Worm (Caenorhabditis elegans) whole organism, L4 larva: ENCODE results near the gene tmem-132.
A peak's percentile ranks its signal among the peaks of the same experiment; 100 is the strongest.

ENCODE experiments used
- D1046.2 ChIP-seq: fragments of 200-800 bp; sonication (Bioruptor generic); IDR thresholded peaks from 2 replicates; pipeline ENCODE4 v1.3.6; 2022; ENCODE audit warnings: missing genetic modification characterization, missing compliant biosample characterization
- F44E2.7 ChIP-seq: fragments of 200-800 bp; sonication (Bioruptor generic); IDR thresholded peaks from 2 replicates; pipeline ENCODE4 v2.1.2; 2022; ENCODE audit warnings: missing genetic modification characterization, missing compliant biosample characterization
- T20F7.1 ChIP-seq: fragments of 200-800 bp; sonication (Bioruptor generic); optimal IDR thresholded peaks from 2 replicates; lab custom pipeline; 2018; ENCODE audit warnings: mild to moderate bottlenecking, missing genetic modification characterization, missing compliant biosample characterization
- Y105C5A.15 ChIP-seq: fragments of 200-800 bp; sonication (Bioruptor generic); IDR thresholded peaks from 2 replicates; pipeline ENCODE4 v1.3.6; 2022; ENCODE audit warnings: missing genetic modification characterization, missing compliant biosample characterization
- ZK337.2 ChIP-seq: fragments of 200-800 bp; sonication (Bioruptor generic); IDR thresholded peaks from 2 replicates; pipeline ENCODE4 v1.3.6; 2022; ENCODE audit warnings: missing genetic modification reagents, missing genetic modification characterization, missing compliant biosample characterization
- ceh-44 ChIP-seq: fragments of 200-800 bp; sonication (Bioruptor generic); IDR thresholded peaks from 2 replicates; pipeline ENCODE4 v1.3.6; 2022; ENCODE audit warnings: missing genetic modification reagents, missing genetic modification characterization, missing compliant biosample characterization
- ces-1 ChIP-seq: fragments of 150-350 bp; sonication (generic microtip); optimal IDR thresholded peaks from 4 replicates; lab custom pipeline; 2014; ENCODE audit warnings: missing biosample characterization, missing genetic modification reagents, missing genetic modification characterization
- cey-2 ChIP-seq: sonication (generic microtip); optimal IDR thresholded peaks from 3 replicates; lab custom pipeline; 2017; ENCODE audit warnings: missing genetic modification characterization, mild to moderate bottlenecking, missing compliant biosample characterization, antibody characterized with exemption, borderline replicate concordance; ENCODE audit not compliant: insufficient read depth
- daf-12 ChIP-seq: fragments of 150-350 bp; optimal IDR thresholded peaks from 2 replicates; lab custom pipeline; 2014; ENCODE audit warnings: missing biosample characterization, missing genetic modification reagents, missing genetic modification characterization
- daf-16 ChIP-seq, 3 experiments: sonication (generic microtip); optimal IDR thresholded peaks; 2 replicates each; lab custom pipeline; 2016 to 2017; ENCODE audit warnings: missing genetic modification characterization in 3 of 3, missing genetic modification reagents in 3 of 3, mild to moderate bottlenecking in 2 of 3, missing compliant biosample characterization in 2 of 3, missing biosample characterization in 1 of 3, moderate library complexity in 1 of 3
- daf-8 ChIP-seq: fragments of 200-800 bp; sonication (Bioruptor generic); IDR thresholded peaks from 2 replicates; pipeline ENCODE4 v1.3.6; 2022; ENCODE audit warnings: missing genetic modification characterization, missing compliant biosample characterization
- dmd-8 ChIP-seq: fragments of 200-800 bp; sonication (Bioruptor generic); IDR thresholded peaks from 2 replicates; pipeline ENCODE4 v1.3.6; 2022; ENCODE audit warnings: missing genetic modification characterization, missing compliant biosample characterization
- dpl-1 ChIP-seq: fragments of 150-350 bp; optimal IDR thresholded peaks from 2 replicates; lab custom pipeline; 2014; ENCODE audit warnings: missing biosample characterization, missing genetic modification reagents, missing genetic modification characterization
- duxl-1 ChIP-seq: sonication (generic microtip); optimal IDR thresholded peaks from 2 replicates; lab custom pipeline; 2016; ENCODE audit warnings: mild to moderate bottlenecking, missing genetic modification characterization, moderate library complexity, missing compliant biosample characterization; ENCODE audit not compliant: poor library complexity
- egl-27 ChIP-seq: sonication (generic microtip); optimal IDR thresholded peaks from 3 replicates; lab custom pipeline; 2017; ENCODE audit warnings: missing biosample characterization, missing genetic modification reagents, missing genetic modification characterization
- fkh-10 ChIP-seq: fragments of 150-350 bp; optimal IDR thresholded peaks from 2 replicates; lab custom pipeline; 2014; ENCODE audit warnings: missing biosample characterization, missing genetic modification reagents, missing genetic modification characterization
- fos-1 ChIP-seq: fragments of 150-350 bp; optimal IDR thresholded peaks from 2 replicates; lab custom pipeline; 2014; ENCODE audit warnings: missing biosample characterization, missing genetic modification characterization
- hif-1 ChIP-seq, 2 experiments: sonication (generic microtip); optimal IDR thresholded peaks; 2 replicates each; lab custom pipeline; 2016 to 2017; ENCODE audit warnings: missing compliant biosample characterization in 2 of 2, missing genetic modification characterization in 2 of 2, missing genetic modification reagents in 2 of 2, missing genotype in 2 of 2, mild to moderate bottlenecking in 1 of 2
- hmg-1.1 ChIP-seq: fragments of 200-800 bp; sonication (Bioruptor generic); IDR thresholded peaks from 2 replicates; pipeline ENCODE4 v1.3.6; 2022; ENCODE audit warnings: missing genetic modification reagents, missing genetic modification characterization, missing compliant biosample characterization
- lim-7 ChIP-seq: fragments of 200-800 bp; sonication (Bioruptor generic); IDR thresholded peaks from 2 replicates; pipeline ENCODE4 v1.3.6; 2022; ENCODE audit warnings: missing genetic modification characterization, missing compliant biosample characterization
- lin-13 ChIP-seq: fragments of 150-350 bp; optimal IDR thresholded peaks from 2 replicates; lab custom pipeline; 2014; ENCODE audit warnings: missing biosample characterization, missing genetic modification reagents, missing genetic modification characterization
- lin-39 ChIP-seq: fragments of 150-350 bp; optimal IDR thresholded peaks from 2 replicates; lab custom pipeline; 2014; ENCODE audit warnings: missing biosample characterization, missing genetic modification reagents, missing genetic modification characterization
- lir-3 ChIP-seq: sonication (generic microtip); optimal IDR thresholded peaks from 2 replicates; lab custom pipeline; 2016; ENCODE audit warnings: mild to moderate bottlenecking, missing genetic modification characterization, missing compliant biosample characterization
- madf-5 ChIP-seq, 2 experiments: fragments of 200-800 bp; sonication (Bioruptor generic); IDR thresholded peaks; 2 replicates each; pipeline ENCODE4 v1.3.6; 2022; ENCODE audit warnings: missing compliant biosample characterization in 2 of 2, missing genetic modification characterization in 2 of 2
- mdl-1 ChIP-seq, 2 experiments: fragments of 150-350 bp in 1 of 2; sonication (generic microtip) in 1 of 2; optimal IDR thresholded peaks; 2 replicates each; lab custom pipeline; 2014 to 2017; ENCODE audit warnings: missing biosample characterization in 2 of 2, missing genetic modification characterization in 2 of 2
- mes-2 ChIP-seq: sonication (generic microtip); optimal IDR thresholded peaks from 2 replicates; lab custom pipeline; 2016; ENCODE audit warnings: missing genotype, mild to moderate bottlenecking, missing genetic modification characterization, missing compliant biosample characterization; ENCODE audit not compliant: poor library complexity, severe bottlenecking
- nhr-28 ChIP-seq: fragments of 150-350 bp; optimal IDR thresholded peaks from 2 replicates; lab custom pipeline; 2014; ENCODE audit warnings: missing biosample characterization, missing genetic modification characterization
- nhr-77 ChIP-seq: fragments of 150-350 bp; optimal IDR thresholded peaks from 2 replicates; lab custom pipeline; 2014; ENCODE audit warnings: missing biosample characterization, missing genetic modification characterization
- pha-4 ChIP-seq, 2 experiments: fragments of 150-350 bp in 1 of 2; fragments of 200-800 bp in 1 of 2; sonication (Bioruptor generic) in 1 of 2; IDR thresholded peaks in 1 of 2; optimal IDR thresholded peaks in 1 of 2; 2 replicates each; pipeline versions ENCODE4 v1.3.6 to Lab custom; 2014 to 2022; ENCODE audit warnings: missing genetic modification characterization in 2 of 2, missing genetic modification reagents in 2 of 2, missing biosample characterization in 1 of 2, missing compliant biosample characterization in 1 of 2
- php-3 ChIP-seq: fragments of 200-800 bp; sonication (Bioruptor generic); IDR thresholded peaks from 2 replicates; pipeline ENCODE4 v1.3.6; 2022; ENCODE audit warnings: missing genetic modification reagents, missing genetic modification characterization, missing compliant biosample characterization
- skn-1 ChIP-seq: fragments of 150-350 bp; optimal IDR thresholded peaks from 2 replicates; lab custom pipeline; 2014; ENCODE audit warnings: missing biosample characterization, missing genetic modification characterization
- snpc-1.2 ChIP-seq: fragments of 200-800 bp; sonication (Bioruptor generic); IDR thresholded peaks from 2 replicates; pipeline ENCODE4 v1.3.6; 2022; ENCODE audit warnings: missing genetic modification reagents, missing genetic modification characterization, missing compliant biosample characterization
- snpc-4 ChIP-seq: fragments of 150-350 bp; optimal IDR thresholded peaks from 2 replicates; lab custom pipeline; 2014; ENCODE audit warnings: missing biosample characterization, missing genetic modification characterization
- spr-3 ChIP-seq: fragments of 200-800 bp; sonication (Bioruptor generic); optimal IDR thresholded peaks from 2 replicates; lab custom pipeline; 2018; ENCODE audit warnings: mild to moderate bottlenecking, missing genetic modification characterization, missing compliant biosample characterization
- tra-1 ChIP-seq: fragments of 200-800 bp; sonication (Bioruptor generic); IDR thresholded peaks from 2 replicates; pipeline ENCODE4 v1.3.6; 2022; ENCODE audit warnings: missing genetic modification reagents, missing genetic modification characterization, missing compliant biosample characterization
- unc-130 ChIP-seq: sonication (generic microtip); optimal IDR thresholded peaks from 2 replicates; lab custom pipeline; 2016; ENCODE audit warnings: missing genetic modification reagents, missing genetic modification characterization, missing compliant biosample characterization

Gene tmem-132

ce11 chrIII:2686663-2687062 is 29.8 kb downstream of the tmem-132 start:
- TF ChIP-seq nhr-28 (no peak), ces-1 (peak; percentile 50), fkh-10 (GFP tag; lab: Kevin White, UChicago) (peak; percentile 71)

DNA sequence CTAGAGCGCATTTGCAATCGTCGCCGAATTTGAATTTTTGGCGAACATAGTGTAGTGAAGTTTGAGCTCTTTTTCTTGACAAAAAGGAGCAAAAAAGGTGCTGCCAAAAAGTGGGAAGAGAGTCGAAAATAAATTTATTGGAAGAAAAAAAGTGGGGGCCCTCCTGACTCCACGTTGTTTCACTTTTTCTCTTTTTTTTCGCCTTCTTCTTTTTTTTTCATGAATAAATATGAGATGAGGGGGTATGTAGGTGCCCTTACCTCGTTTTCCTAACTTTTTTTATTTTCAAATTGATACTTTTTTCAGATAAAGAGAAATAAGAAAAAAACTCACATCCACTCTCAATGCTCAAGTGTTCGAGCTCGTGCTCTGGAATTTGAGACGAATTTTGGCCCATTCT is 30.4 kb downstream of the tmem-132 start, which contains the start of the genes Y71H2AL.2, Y71H2AL.4 and pbo-1:
Gene Y71H2AL.2, plus strand, starts transcription at position 301 of the 400 bp plus-strand sequence.
Gene Y71H2AL.4, plus strand, starts transcription at position 345 of the 400 bp plus-strand sequence.
Gene pbo-1, minus strand, starts transcription at position 400 of the 400 bp plus-strand sequence.
- TF ChIP-seq tra-1 (GFP tag; lab: Robert Waterston, UW) = no peak
- no peak for TF ChIP-seq daf-12 (tag; lab: Kevin White, UChicago)
- no peak for TF ChIP-seq D1046.2 (GFP tag; lab: Robert Waterston, UW)
- TF ChIP-seq lin-39 (tag; lab: Kevin White, UChicago) = no peak
- no peak for TF ChIP-seq mes-2 (tag; lab: Kevin White, UChicago)
- no peak for TF ChIP-seq lir-3 (tag; lab: Kevin White, UChicago)
- no peak for TF ChIP-seq php-3 (GFP tag; lab: Robert Waterston, UW)
- no peak for TF ChIP-seq T20F7.1
- no peak for TF ChIP-seq ZK337.2 (GFP tag; lab: Robert Waterston, UW)
- no peak for TF ChIP-seq snpc-1.2 (GFP tag; lab: Robert Waterston, UW)
- no peak for TF ChIP-seq spr-3 (GFP tag; lab: Kevin White, UChicago)
- TF ChIP-seq Y105C5A.15 (GFP tag; lab: Robert Waterston, UW) = no peak
- TF ChIP-seq hif-1 (tag; optimal IDR thresholded peaks at IDR 0.05; lab: Kevin White, UChicago) = no peak
- no peak for TF ChIP-seq lim-7 (GFP tag; lab: Robert Waterston, UW)
- TF ChIP-seq daf-8 = no peak
- no peak for TF ChIP-seq snpc-4 (tag; lab: Kevin White, UChicago)
- TF ChIP-seq skn-1 (tag; lab: Kevin White, UChicago) = no peak
- TF ChIP-seq F44E2.7 = no peak
- no peak for TF ChIP-seq duxl-1 (tag; lab: Kevin White, UChicago)
- TF ChIP-seq dmd-8 (GFP tag; lab: Robert Waterston, UW) = no peak

ce11 chrIII:2683403-2683802 is 33.0 kb downstream of the tmem-132 start:
- TF ChIP-seq ZK337.2 (GFP tag; lab: Robert Waterston, UW) (no peak), madf-5 (GFP tag; IDR thresholded peaks at IDR 0.05; lab: Robert Waterston, UW) (no peak), daf-12 (tag; lab: Kevin White, UChicago) (no peak), tra-1 (GFP tag; lab: Robert Waterston, UW) (no peak), dpl-1 (no peak), lin-13 (GFP tag; lab: Kevin White, UChicago) (no peak), nhr-77 (no peak), unc-130 (GFP tag; lab: Kevin White, UChicago) (no peak), pha-4 (GFP tag; IDR thresholded peaks at IDR 0.05; lab: Robert Waterston, UW) (no peak), pha-4 (tag; optimal IDR thresholded peaks at IDR 0.05; lab: Kevin White, UChicago) (no peak), fos-1 (tag; lab: Kevin White, UChicago) (no peak), lin-39 (tag; lab: Kevin White, UChicago) (no peak), mdl-1 (tag; optimal IDR thresholded peaks at IDR 0.05; lab: Kevin White, UChicago) (no peak), cey-2 (tag; lab: Kevin White, UChicago) (no peak), egl-27 (no peak), hif-1 (tag; optimal IDR thresholded peaks at IDR 0.05; lab: Kevin White, UChicago) (no peak), ceh-44 (GFP tag; lab: Robert Waterston, UW) (no peak), hmg-1.1 (GFP tag; lab: Robert Waterston, UW) (no peak), daf-16 (GFP tag; optimal IDR thresholded peaks at IDR 0.05; lab: Kevin White, UChicago) (no peak), daf-16 (tag; optimal IDR thresholded peaks at IDR 0.05; lab: Kevin White, UChicago) (no peak), php-3 (GFP tag; lab: Robert Waterston, UW) (no peak)
- TF ChIP-seq, all 104 proteins: peak for 0
